Worm (Caenorhabditis elegans) whole organism, late embryonic: ENCODE measurements around the gene F59B2.3.
"Not testable (repeated sequence)": the region's sequence is repeated elsewhere in the genome, so short reads cannot be mapped to it uniquely, and the experiment has no call there.

Experiments used
- C08G9.2 ChIP-seq: sonication (generic microtip); optimal IDR thresholded peaks from 2 replicates; lab custom pipeline; 2016; ENCODE audit warnings: mild to moderate bottlenecking, missing genetic modification characterization, moderate library complexity, missing compliant biosample characterization
- C38D4.7 ChIP-seq: fragments of 200-800 bp; sonication (Bioruptor generic); optimal IDR thresholded peaks from 2 replicates; lab custom pipeline; 2018; ENCODE audit warnings: mild to moderate bottlenecking, missing genetic modification characterization, moderate library complexity, missing compliant biosample characterization
- K02D7.2 ChIP-seq: sonication (generic microtip); optimal IDR thresholded peaks from 2 replicates; lab custom pipeline; 2017; ENCODE audit warnings: mild to moderate bottlenecking, missing genetic modification characterization, missing compliant biosample characterization
- K09A11.1 ChIP-seq: sonication (generic microtip); optimal IDR thresholded peaks from 2 replicates; lab custom pipeline; 2017; ENCODE audit warnings: antibody characterized with exemption, mild to moderate bottlenecking, missing genetic modification characterization, missing compliant biosample characterization; ENCODE audit not compliant: insufficient read depth
- ceh-14 ChIP-seq: sonication (generic microtip); optimal IDR thresholded peaks from 2 replicates; lab custom pipeline; 2016; ENCODE audit warnings: missing genotype, missing genetic modification characterization, missing compliant biosample characterization
- ceh-18 ChIP-seq: sonication (generic microtip); optimal IDR thresholded peaks from 2 replicates; lab custom pipeline; 2016; ENCODE audit warnings: missing genetic modification characterization, missing compliant biosample characterization
- ceh-2 ChIP-seq: sonication (generic microtip); optimal IDR thresholded peaks from 2 replicates; lab custom pipeline; 2016; ENCODE audit warnings: missing genotype, missing genetic modification characterization, missing compliant biosample characterization
- ceh-24 ChIP-seq: sonication (generic microtip); optimal IDR thresholded peaks from 2 replicates; lab custom pipeline; 2016; ENCODE audit warnings: mild to moderate bottlenecking, missing genetic modification characterization, missing compliant biosample characterization
- ceh-30 ChIP-seq: fragments of 150-350 bp; optimal IDR thresholded peaks from 2 replicates; lab custom pipeline; 2014; ENCODE audit warnings: missing biosample characterization, missing genetic modification characterization
- ceh-31 ChIP-seq: sonication (generic microtip); optimal IDR thresholded peaks from 2 replicates; lab custom pipeline; 2016; ENCODE audit warnings: missing genetic modification characterization, missing compliant biosample characterization
- ceh-45 ChIP-seq: fragments of 200-800 bp; sonication (Bioruptor generic); IDR thresholded peaks from 2 replicates; pipeline ENCODE4 v1.3.6; 2022; ENCODE audit warnings: missing genetic modification reagents, missing genetic modification characterization, missing compliant biosample characterization
- che-1 ChIP-seq: sonication (generic microtip); optimal IDR thresholded peaks from 2 replicates; lab custom pipeline; 2016; ENCODE audit warnings: mild to moderate bottlenecking, missing genetic modification characterization, missing compliant biosample characterization
- dmd-4 ChIP-seq: sonication (generic microtip); optimal IDR thresholded peaks from 2 replicates; lab custom pipeline; 2016; ENCODE audit warnings: borderline replicate concordance, missing genetic modification characterization, missing compliant biosample characterization
- elt-2 ChIP-seq: sonication (generic microtip); optimal IDR thresholded peaks from 2 replicates; lab custom pipeline; 2016; ENCODE audit warnings: missing genetic modification reagents, missing genetic modification characterization, missing compliant biosample characterization
- fax-1 ChIP-seq: sonication (generic microtip); optimal IDR thresholded peaks from 2 replicates; lab custom pipeline; 2016; ENCODE audit warnings: missing genotype, missing genetic modification characterization, missing compliant biosample characterization
- hlh-30 ChIP-seq: sonication (generic microtip); optimal IDR thresholded peaks from 2 replicates; lab custom pipeline; 2017; ENCODE audit warnings: antibody characterized with exemption, missing genetic modification characterization, missing compliant biosample characterization; ENCODE audit not compliant: insufficient read depth
- hlh-6 ChIP-seq: sonication (generic microtip); optimal IDR thresholded peaks from 2 replicates; lab custom pipeline; 2016; ENCODE audit warnings: missing genotype, missing genetic modification characterization, missing compliant biosample characterization
- lim-6 ChIP-seq: sonication (generic microtip); optimal IDR thresholded peaks from 2 replicates; lab custom pipeline; 2016; ENCODE audit warnings: missing genetic modification characterization, missing compliant biosample characterization
- madf-2 ChIP-seq: sonication (generic microtip); optimal IDR thresholded peaks from 2 replicates; lab custom pipeline; 2017; ENCODE audit warnings: missing genetic modification characterization, missing compliant biosample characterization
- nhr-11 ChIP-seq: fragments of 150-350 bp; optimal IDR thresholded peaks from 2 replicates; lab custom pipeline; 2014; ENCODE audit warnings: missing biosample characterization, missing genetic modification characterization
- nhr-232 ChIP-seq: sonication (generic microtip); optimal IDR thresholded peaks from 2 replicates; lab custom pipeline; 2016; ENCODE audit warnings: missing genetic modification characterization, missing compliant biosample characterization
- pqm-1 ChIP-seq: sonication (generic microtip); optimal IDR thresholded peaks from 2 replicates; lab custom pipeline; 2016; ENCODE audit warnings: missing genetic modification characterization, missing compliant biosample characterization
- pros-1 ChIP-seq: fragments of 150-350 bp; optimal IDR thresholded peaks from 2 replicates; lab custom pipeline; 2014; ENCODE audit warnings: missing biosample characterization, missing genetic modification reagents, missing genetic modification characterization
- ref-2 ChIP-seq: sonication (generic microtip); optimal IDR thresholded peaks from 2 replicates; lab custom pipeline; 2016; ENCODE audit warnings: missing genetic modification characterization, missing compliant biosample characterization
- sox-2 ChIP-seq: fragments of 200-800 bp; sonication (Bioruptor generic); IDR thresholded peaks from 2 replicates; pipeline ENCODE4 v1.3.6; 2022; ENCODE audit warnings: missing genetic modification reagents, missing genetic modification characterization, missing compliant biosample characterization
- syd-9 ChIP-seq: sonication (generic microtip); optimal IDR thresholded peaks from 2 replicates; lab custom pipeline; 2016; ENCODE audit warnings: mild to moderate bottlenecking, missing genetic modification characterization, moderate library complexity, missing compliant biosample characterization
- ttx-3 ChIP-seq: sonication (generic microtip); optimal IDR thresholded peaks from 2 replicates; lab custom pipeline; 2016; ENCODE audit warnings: missing genetic modification reagents, missing genetic modification characterization, missing compliant biosample characterization
- unc-86 ChIP-seq: sonication (generic microtip); optimal IDR thresholded peaks from 2 replicates; lab custom pipeline; 2016; ENCODE audit warnings: missing genetic modification characterization, missing compliant biosample characterization

F59B2.3 gene

DNA sequence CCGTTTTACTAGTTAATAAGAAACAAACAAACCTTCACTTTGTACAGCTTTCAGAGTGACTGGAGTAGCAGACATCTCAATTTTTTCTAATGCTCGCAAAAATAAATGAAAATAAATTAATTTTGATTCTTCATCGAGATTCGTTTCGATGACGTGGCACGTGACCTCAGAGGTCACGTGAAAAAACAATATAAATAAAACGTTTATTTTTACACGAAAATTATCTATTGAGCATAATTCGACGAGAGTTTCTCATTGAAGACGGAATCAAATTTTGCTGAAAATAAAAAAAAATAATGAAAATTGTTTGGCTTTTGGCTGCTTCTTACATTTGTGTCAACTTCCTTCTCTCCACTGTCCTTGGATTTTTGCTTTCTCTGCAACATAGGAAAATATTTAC lies 2.3 kb upstream of the F59B2.3 start, which contains the start of gene rpn-6.2:
rpn-6.2 (minus strand) TSS at position 101 of the 400 bp plus-strand sequence.
- TF ChIP-seq ceh-24 (tag; lab: Kevin White, UChicago) = no peak
- TF ChIP-seq dmd-4 = no peak
- TF ChIP-seq madf-2 = no peak

DNA sequence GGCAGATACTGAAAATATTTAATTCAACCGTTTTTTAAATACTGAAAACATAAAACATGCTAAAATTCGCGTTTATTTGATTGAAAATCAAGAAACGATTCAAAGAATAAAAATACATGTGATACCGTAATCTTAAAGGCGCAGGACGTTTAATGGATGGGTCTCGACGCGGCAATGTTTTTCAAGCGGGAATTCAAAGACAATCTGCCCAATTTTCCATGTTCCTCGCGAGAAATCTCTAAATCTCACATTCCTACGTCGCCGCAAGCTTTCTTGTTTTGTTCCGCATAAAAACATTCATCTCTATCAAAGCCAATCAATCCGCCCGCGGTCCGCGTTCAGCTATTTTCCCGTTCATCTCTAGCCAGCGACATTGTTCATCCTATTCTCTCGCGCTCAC lies 1.9 kb upstream of the F59B2.3 start:
- TF ChIP-seq ceh-14 (no peak), ceh-31 (tag; lab: Kevin White, UChicago) (no peak), K02D7.2 (no peak), elt-2 (tag; lab: Kevin White, UChicago) (no peak), ref-2 (tag; lab: Kevin White, UChicago) (no peak), C08G9.2 (tag; lab: Kevin White, UChicago) (no peak), C38D4.7 (no peak), ttx-3 (tag; lab: Kevin White, UChicago) (no peak), sox-2 (GFP tag; lab: Robert Waterston, UW) (no peak), ceh-18 (tag; lab: Kevin White, UChicago) (no peak), hlh-6 (tag; lab: Kevin White, UChicago) (no peak)

DNA sequence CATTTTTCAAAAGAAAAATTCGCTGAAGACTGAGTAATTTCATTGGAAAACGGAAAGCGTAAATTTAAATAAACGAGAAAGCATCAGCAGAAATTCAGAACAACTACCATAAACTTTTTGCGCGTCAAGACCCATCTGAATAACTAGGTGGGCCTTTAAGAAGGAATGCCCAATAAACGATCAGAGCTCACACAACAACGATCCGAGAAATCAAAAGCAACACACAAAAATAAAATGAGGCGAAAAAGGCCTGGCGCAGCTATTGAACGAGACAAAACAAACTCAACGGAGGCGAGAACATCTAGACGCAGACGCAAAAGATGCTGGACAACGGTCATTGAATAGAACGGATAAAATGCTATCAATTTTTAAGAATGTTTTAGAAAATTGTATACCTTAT lies 682 bp downstream of the F59B2.3 start:
- TF ChIP-seq ceh-31 (tag; lab: Kevin White, UChicago) = no peak
- no peak for TF ChIP-seq pqm-1 (tag; lab: Kevin White, UChicago)
- no peak for TF ChIP-seq K02D7.2
- TF ChIP-seq sox-2 (GFP tag; lab: Robert Waterston, UW) = no peak
- TF ChIP-seq nhr-11 (tag; lab: Kevin White, UChicago) = no peak

DNA sequence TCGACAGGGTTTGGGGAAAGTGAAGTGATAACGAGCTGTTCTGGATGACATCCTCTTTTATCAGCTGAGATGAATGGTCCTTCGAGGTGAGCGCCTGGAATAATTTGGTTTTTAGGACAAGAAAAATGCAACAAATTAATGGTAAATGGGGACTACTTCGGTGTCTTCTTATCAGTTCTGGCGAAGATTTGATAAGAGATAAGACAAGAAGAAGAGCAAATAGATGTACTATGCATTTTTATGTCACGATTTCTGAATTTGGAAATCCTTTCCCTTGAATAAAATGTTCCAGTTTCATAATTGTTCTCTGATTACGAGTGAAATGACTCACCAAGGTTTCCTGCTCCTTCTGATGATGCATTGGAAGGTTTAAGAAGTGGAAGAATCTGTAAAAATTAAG lies 1.7 kb downstream of the F59B2.3 start:
- TF ChIP-seq ceh-31 (tag; lab: Kevin White, UChicago) = no peak
- TF ChIP-seq elt-2 (tag; lab: Kevin White, UChicago) = peak; percentile 88
- no peak for TF ChIP-seq ceh-30 (tag; lab: Kevin White, UChicago)
- TF ChIP-seq, all 69 proteins: peak for 1

DNA sequence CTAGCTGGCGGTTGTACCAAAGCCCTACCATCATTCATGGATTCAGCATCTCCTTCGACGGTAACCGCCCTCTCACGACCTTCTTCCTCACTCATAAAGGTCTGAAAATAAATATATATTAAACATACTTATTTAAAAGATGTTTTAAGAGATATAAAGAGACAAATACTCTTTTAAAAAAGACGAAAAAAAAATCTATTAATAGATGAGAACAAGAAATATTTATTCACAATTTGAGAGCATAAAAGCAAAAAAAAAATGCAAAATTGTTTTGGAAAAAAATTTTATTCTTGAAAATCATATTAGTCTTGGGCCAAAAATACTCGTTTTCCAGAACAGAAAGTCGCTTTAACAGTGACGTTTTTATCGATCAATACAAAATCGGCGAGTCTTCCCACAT lies 2.9 kb downstream of the F59B2.3 start, which contains the start of gene skat-1:
skat-1 (minus strand) TSS at position 101 of the 400 bp plus-strand sequence.
- TF ChIP-seq unc-86 (tag; lab: Kevin White, UChicago) = no peak
- no peak for TF ChIP-seq che-1
- TF ChIP-seq pros-1 (tag; lab: Kevin White, UChicago) = no peak
- TF ChIP-seq nhr-232 (tag; lab: Kevin White, UChicago) = no peak
- TF ChIP-seq ceh-30 (tag; lab: Kevin White, UChicago) = no peak
- no peak for TF ChIP-seq madf-2
- no peak for TF ChIP-seq hlh-30 (tag; lab: Kevin White, UChicago)
- TF ChIP-seq pqm-1 (tag; lab: Kevin White, UChicago) = no peak
- TF ChIP-seq K09A11.1 (tag; lab: Kevin White, UChicago) = no peak
- no peak for TF ChIP-seq ceh-45 (GFP tag; lab: Robert Waterston, UW)
- TF ChIP-seq fax-1 (tag; lab: Kevin White, UChicago) = no peak
- no peak for TF ChIP-seq lim-6 (tag; lab: Kevin White, UChicago)
- TF ChIP-seq ref-2 (tag; lab: Kevin White, UChicago) = no peak
- TF ChIP-seq, all 69 proteins: peak for 0

DNA sequence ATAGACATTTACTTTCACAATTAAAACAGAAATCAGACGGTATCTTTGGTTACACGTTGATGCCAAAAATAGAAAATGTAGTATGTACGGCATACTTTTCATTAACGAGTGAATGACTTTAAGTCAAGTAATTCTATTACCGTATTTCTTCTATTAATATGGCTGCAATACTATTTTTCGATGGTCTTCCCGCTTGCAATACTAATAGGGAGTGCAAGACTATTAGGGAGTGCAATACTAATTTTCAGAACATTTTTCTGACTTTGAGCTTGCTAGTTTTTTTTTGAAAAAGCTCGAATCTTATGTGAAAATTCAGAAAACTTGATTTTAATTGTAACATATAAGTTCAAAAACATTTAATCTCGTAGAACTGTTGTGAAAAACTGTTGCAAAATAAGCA lies 9.8 kb downstream of the F59B2.3 start, which contains the start of gene R08D7.7:
R08D7.7 (plus strand) TSS at position 301 of the 400 bp plus-strand sequence.
- not testable (repeated sequence) for TF ChIP-seq hlh-30, syd-9, ceh-2 (tag; lab: Kevin White, UChicago)

DNA sequence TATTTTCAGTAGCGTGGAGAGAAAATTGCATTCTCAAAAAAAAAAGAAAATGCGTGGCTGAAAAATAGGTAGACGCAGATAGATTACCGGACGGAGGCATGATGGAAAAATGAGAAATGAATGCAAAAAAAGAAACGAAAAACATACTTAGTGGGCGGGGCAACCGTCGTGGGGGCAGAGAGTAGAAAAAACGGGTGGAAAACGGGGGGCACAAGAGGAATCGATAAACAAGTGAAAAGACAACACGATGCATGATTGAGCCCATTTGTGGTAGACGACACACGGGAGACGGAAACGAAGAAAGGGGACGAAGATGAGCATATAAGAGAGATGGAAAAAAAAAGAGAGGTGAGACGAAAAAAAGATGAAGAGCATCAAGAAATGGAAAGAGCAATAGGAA lies 11.0 kb downstream of the F59B2.3 start:
- TF ChIP-seq dmd-4 (no peak), ttx-3 (tag; lab: Kevin White, UChicago) (no peak)
